Worm (Caenorhabditis elegans) whole organism, early embryonic: ENCODE measurements around the gene mlt-7.

Experiments
- B0310.2 ChIP-seq: sonication (generic microtip); optimal IDR thresholded peaks from 2 replicates; lab custom pipeline; 2016; ENCODE audit warnings: mild to moderate bottlenecking, missing genetic modification characterization, missing compliant biosample characterization
- F13C5.2 ChIP-seq: sonication (generic microtip); optimal IDR thresholded peaks from 2 replicates; lab custom pipeline; 2017; ENCODE audit warnings: mild to moderate bottlenecking, missing genetic modification characterization, inconsistent platforms, missing compliant biosample characterization
- aly-1 ChIP-seq: sonication (generic microtip); optimal IDR thresholded peaks from 2 replicates; lab custom pipeline; 2016; ENCODE audit warnings: missing genetic modification characterization, missing compliant biosample characterization
- ama-1 ChIP-seq: fragments of 150-350 bp; optimal IDR thresholded peaks from 2 replicates; lab custom pipeline; 2014
- ceh-13 ChIP-seq: fragments of 200-800 bp; sonication (Bioruptor generic); optimal IDR thresholded peaks from 2 replicates; lab custom pipeline; 2018; ENCODE audit warnings: mild to moderate bottlenecking, missing genetic modification characterization, missing compliant biosample characterization
- ceh-36 ChIP-seq: sonication (generic microtip); optimal IDR thresholded peaks from 2 replicates; lab custom pipeline; 2016; ENCODE audit warnings: missing genetic modification characterization, inconsistent platforms, missing compliant biosample characterization
- ets-7 ChIP-seq: sonication (generic microtip); optimal IDR thresholded peaks from 2 replicates; lab custom pipeline; 2016; ENCODE audit warnings: missing genotype, missing genetic modification characterization, missing compliant biosample characterization
- flt-1 ChIP-seq: fragments of 200-800 bp; sonication (Bioruptor generic); IDR thresholded peaks from 2 replicates; pipeline ENCODE4 v1.3.6; 2022; ENCODE audit warnings: missing genetic modification characterization, missing compliant biosample characterization
- hmbx-1 ChIP-seq: sonication (generic microtip); optimal IDR thresholded peaks from 2 replicates; lab custom pipeline; 2016; ENCODE audit warnings: mild to moderate bottlenecking, missing genetic modification characterization, missing compliant biosample characterization
- hmg-4 ChIP-seq: fragments of 200-800 bp; sonication (Bioruptor generic); optimal IDR thresholded peaks from 2 replicates; lab custom pipeline; 2018; ENCODE audit warnings: mild to moderate bottlenecking, missing genetic modification characterization, missing compliant biosample characterization
- hnd-1 ChIP-seq: sonication (generic microtip); optimal IDR thresholded peaks from 2 replicates; lab custom pipeline; 2016; ENCODE audit warnings: missing genetic modification characterization, missing compliant biosample characterization
- pes-1 ChIP-seq: fragments of 200-800 bp; sonication (Bioruptor generic); IDR thresholded peaks from 2 replicates; pipeline ENCODE4 v1.3.6; 2022; ENCODE audit warnings: missing genetic modification reagents, missing genetic modification characterization, missing compliant biosample characterization
- scrt-1 ChIP-seq: fragments of 200-800 bp; sonication (Bioruptor generic); IDR thresholded peaks from 2 replicates; pipeline ENCODE4 v1.3.6; 2022; ENCODE audit warnings: missing genetic modification characterization, missing compliant biosample characterization
- sea-1 ChIP-seq: fragments of 200-800 bp; sonication (Bioruptor generic); conservative IDR thresholded peaks from 2 replicates; pipeline ENCODE4 v1.3.6; 2022; ENCODE audit warnings: missing genetic modification characterization, missing compliant biosample characterization
- tbx-11 ChIP-seq: fragments of 200-800 bp; sonication (Bioruptor generic); IDR thresholded peaks from 2 replicates; pipeline ENCODE4 v1.3.6; 2022; ENCODE audit warnings: missing genetic modification characterization, missing compliant biosample characterization
- tbx-37 ChIP-seq: fragments of 200-800 bp; sonication (Bioruptor generic); conservative IDR thresholded peaks from 2 replicates; pipeline ENCODE4 v1.3.6; 2022; ENCODE audit warnings: missing genetic modification reagents, missing genetic modification characterization, missing compliant biosample characterization
- tra-4 ChIP-seq: sonication (generic microtip); optimal IDR thresholded peaks from 2 replicates; lab custom pipeline; 2017; ENCODE audit warnings: missing genetic modification characterization, missing compliant biosample characterization

Gene mlt-7

ce11 chrII:4378195-4378594 lies 14.6 kb upstream of the mlt-7 start, which contains the start of gene B0286.1:
Gene B0286.1, plus strand, starts transcription at chrII:4378495.
- TF ChIP-seq ceh-13 (GFP tag; lab: Kevin White, UChicago) (no peak), tbx-37 (GFP tag; lab: Robert Waterston, UW) (no peak), hmbx-1 (no peak), ceh-36 (tag; lab: Kevin White, UChicago) (no peak)

ce11 chrII:4383306-4383705 lies 9.5 kb upstream of the mlt-7 start, which contains the start of gene fkh-6:
Gene fkh-6, minus strand, starts transcription at chrII:4383406.
- TF ChIP-seq flt-1 (GFP tag; lab: Robert Waterston, UW) (no peak), ama-1 (lab: Kevin White, UChicago) (no peak), ceh-36 (tag; lab: Kevin White, UChicago) (no peak), scrt-1 (GFP tag; lab: Robert Waterston, UW) (no peak), hnd-1 (tag; lab: Kevin White, UChicago) (no peak), aly-1 (tag; lab: Kevin White, UChicago) (no peak), hmbx-1 (no peak), ceh-13 (GFP tag; lab: Kevin White, UChicago) (no peak), pes-1 (GFP tag; lab: Robert Waterston, UW) (no peak), tra-4 (tag; lab: Kevin White, UChicago) (no peak), F13C5.2 (tag; lab: Kevin White, UChicago) (no peak), ets-7 (no peak), hmg-4 (GFP tag; lab: Kevin White, UChicago) (no peak)

ce11 chrII:4391072-4391471 lies 1.7 kb upstream of the mlt-7 start:
- TF ChIP-seq ama-1 (lab: Kevin White, UChicago) (no peak), hmbx-1 (no peak), tra-4 (tag; lab: Kevin White, UChicago) (no peak), F13C5.2 (tag; lab: Kevin White, UChicago) (no peak), pes-1 (GFP tag; lab: Robert Waterston, UW) (no peak), sea-1 (GFP tag; lab: Robert Waterston, UW) (no peak), tbx-11 (GFP tag; lab: Robert Waterston, UW) (no peak), hmg-4 (GFP tag; lab: Kevin White, UChicago) (no peak), flt-1 (GFP tag; lab: Robert Waterston, UW) (no peak)

ce11 chrII:4394438-4394837 lies 1.6 kb downstream of the mlt-7 start:
- TF ChIP-seq ceh-13 (GFP tag; lab: Kevin White, UChicago) (no peak), tra-4 (tag; lab: Kevin White, UChicago) (no peak), aly-1 (tag; lab: Kevin White, UChicago) (no peak), ama-1 (lab: Kevin White, UChicago) (no peak), tbx-11 (GFP tag; lab: Robert Waterston, UW) (no peak), ets-7 (no peak), hnd-1 (tag; lab: Kevin White, UChicago) (no peak), flt-1 (GFP tag; lab: Robert Waterston, UW) (no peak), pes-1 (GFP tag; lab: Robert Waterston, UW) (no peak), ceh-36 (tag; lab: Kevin White, UChicago) (no peak), hmg-4 (GFP tag; lab: Kevin White, UChicago) (no peak), tbx-37 (GFP tag; lab: Robert Waterston, UW) (no peak), F13C5.2 (tag; lab: Kevin White, UChicago) (no peak), sea-1 (GFP tag; lab: Robert Waterston, UW) (no peak), scrt-1 (GFP tag; lab: Robert Waterston, UW) (no peak)

- TF ChIP-seq B0310.2 (tag; lab: Kevin White, UChicago) (no peak), ceh-36 (tag; lab: Kevin White, UChicago) (no peak), tbx-37 (GFP tag; lab: Robert Waterston, UW) (no peak), flt-1 (GFP tag; lab: Robert Waterston, UW) (no peak), aly-1 (tag; lab: Kevin White, UChicago) (no peak), hnd-1 (tag; lab: Kevin White, UChicago) (no peak), sea-1 (GFP tag; lab: Robert Waterston, UW) (no peak), ceh-13 (GFP tag; lab: Kevin White, UChicago) (no peak), hmbx-1 (no peak), ama-1 (lab: Kevin White, UChicago) (no peak), F13C5.2 (tag; lab: Kevin White, UChicago) (no peak), pes-1 (GFP tag; lab: Robert Waterston, UW) (no peak), ets-7 (no peak), scrt-1 (GFP tag; lab: Robert Waterston, UW) (no peak), tra-4 (tag; lab: Kevin White, UChicago) (no peak), hmg-4 (GFP tag; lab: Kevin White, UChicago) (no peak)
Observed at ce11 chrII:4405358-4405757, 12.6 kb downstream of the mlt-7 start, which contains the start of gene ZK430.5. Gene ZK430.5, plus strand, starts transcription at chrII:4405658.

- TF ChIP-seq aly-1 (tag; lab: Kevin White, UChicago) (no peak), tbx-11 (GFP tag; lab: Robert Waterston, UW) (no peak), pes-1 (GFP tag; lab: Robert Waterston, UW) (no peak), sea-1 (GFP tag; lab: Robert Waterston, UW) (no peak), B0310.2 (tag; lab: Kevin White, UChicago) (no peak), tbx-37 (GFP tag; lab: Robert Waterston, UW) (no peak), ceh-13 (GFP tag; lab: Kevin White, UChicago) (no peak), tra-4 (tag; lab: Kevin White, UChicago) (no peak), ama-1 (lab: Kevin White, UChicago) (no peak), ceh-36 (tag; lab: Kevin White, UChicago) (no peak), F13C5.2 (tag; lab: Kevin White, UChicago) (no peak)
Observed at ce11 chrII:4409650-4410049, 16.8 kb downstream of the mlt-7 start.

- TF ChIP-seq sea-1 (GFP tag; lab: Robert Waterston, UW) (no peak), tbx-11 (GFP tag; lab: Robert Waterston, UW) (no peak), ets-7 (no peak), ama-1 (lab: Kevin White, UChicago) (no peak), B0310.2 (tag; lab: Kevin White, UChicago) (no peak), hmbx-1 (no peak), hmg-4 (GFP tag; lab: Kevin White, UChicago) (no peak), flt-1 (GFP tag; lab: Robert Waterston, UW) (no peak), ceh-13 (GFP tag; lab: Kevin White, UChicago) (no peak), ceh-36 (tag; lab: Kevin White, UChicago) (no peak), scrt-1 (GFP tag; lab: Robert Waterston, UW) (no peak)
Observed at ce11 chrII:4417333-4417732, 24.5 kb downstream of the mlt-7 start, which contains the start of gene sod-5. Gene sod-5, plus strand, starts transcription at chrII:4417633.
